Worm (Caenorhabditis elegans): ENCODE data around the gene F56D5.3.

Gene F56D5.3

DNA sequence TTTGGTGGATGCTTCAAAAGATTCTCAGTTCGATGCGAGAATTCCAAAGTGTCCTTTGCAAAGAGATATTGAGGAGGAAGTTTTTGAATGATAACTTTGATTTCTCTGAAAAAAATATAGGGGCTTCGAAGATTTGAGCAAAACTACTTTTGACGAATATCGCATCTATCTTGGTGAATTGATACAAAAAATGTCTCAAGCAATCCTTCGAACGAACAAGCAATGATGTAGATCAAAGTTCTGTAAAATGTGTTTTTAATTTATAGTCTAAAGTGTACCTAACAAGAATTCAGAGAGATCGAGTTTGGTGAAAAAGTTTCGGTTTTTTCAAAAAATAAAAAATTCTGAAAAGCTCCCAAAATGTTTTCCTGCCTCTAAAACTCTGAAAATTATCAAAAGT is at the start of gene F56D5.3:
F56D5.3 (plus strand) TSS at position 301 of the 400 bp plus-strand sequence.
- no peak for TF ChIP-seq pros-1 (tag; optimal IDR thresholded peaks at IDR 0.05)
- no peak for TF ChIP-seq sox-4 (tag; optimal IDR thresholded peaks at IDR 0.05)

DNA sequence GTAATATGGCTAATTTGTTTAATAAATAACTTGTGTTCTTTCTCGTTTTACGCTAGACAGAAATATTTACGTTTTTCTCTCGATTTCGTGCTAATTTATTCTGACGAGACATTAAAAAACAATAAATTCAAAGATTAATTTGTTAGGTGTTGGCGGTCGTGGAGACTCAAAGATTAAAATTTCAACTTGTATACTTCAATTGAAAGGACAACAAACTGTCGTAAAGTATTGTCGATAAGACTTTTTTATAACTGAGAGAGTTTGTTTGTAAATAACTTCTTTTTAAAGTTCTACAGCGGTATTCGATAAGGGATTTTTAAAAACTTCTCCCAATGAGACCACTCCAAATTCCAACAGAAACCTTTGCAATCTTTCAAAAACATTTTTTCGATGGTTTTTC is 43.6 kb upstream of the F56D5.3 start:
- TF ChIP-seq ceh-2 (tag; optimal IDR thresholded peaks at IDR 0.05) (no peak), ztf-16 (tag; optimal IDR thresholded peaks at IDR 0.05) (no peak), fkh-10 (GFP tag; optimal IDR thresholded peaks at IDR 0.05) (no peak), elt-4 (tag; optimal IDR thresholded peaks at IDR 0.05) (no peak), ama-1 (optimal IDR thresholded peaks at IDR 0.05) (no peak), ceh-34 (tag; optimal IDR thresholded peaks at IDR 0.05) (no peak)

DNA sequence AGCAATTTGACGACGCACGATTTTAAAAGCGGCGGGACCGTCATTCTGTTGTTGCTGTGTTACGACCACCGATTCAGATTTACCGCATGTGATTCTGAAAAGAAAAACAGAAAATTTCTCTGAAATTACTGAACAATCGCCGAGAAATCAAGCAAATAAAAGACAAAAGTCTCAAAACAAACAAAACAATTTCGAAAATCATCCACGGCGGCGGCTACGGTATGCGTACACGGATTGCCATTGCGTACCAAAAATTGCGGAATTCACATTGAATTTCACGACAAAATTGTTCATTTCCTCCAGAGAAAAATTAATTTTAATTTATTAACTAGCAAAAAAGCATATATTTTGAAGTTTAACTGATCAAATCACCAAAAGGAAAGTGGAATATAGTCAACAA is 31.0 kb upstream of the F56D5.3 start, which contains the start of gene pezo-1:
pezo-1 (minus strand) TSS at position 101 of the 400 bp plus-strand sequence.
- no peak for TF ChIP-seq hlh-30 (tag; optimal IDR thresholded peaks at IDR 0.05; ENCODE audit: insufficient read depth)
- TF ChIP-seq ceh-9 (tag; optimal IDR thresholded peaks at IDR 0.05), result no peak
- TF ChIP-seq gmeb-2 (tag; optimal IDR thresholded peaks at IDR 0.05), result no peak
- TF ChIP-seq ceh-48 (tag; optimal IDR thresholded peaks at IDR 0.05), result no peak
- no peak for TF ChIP-seq pqm-1 (tag; optimal IDR thresholded peaks at IDR 0.05)
- no peak for TF ChIP-seq T23F11.4 (GFP tag; optimal IDR thresholded peaks at IDR 0.05)
- no peak for TF ChIP-seq sox-2 (GFP tag; IDR thresholded peaks at IDR 0.05)
- TF ChIP-seq fkh-10 (GFP tag; optimal IDR thresholded peaks at IDR 0.05), result no peak
- TF ChIP-seq ceh-30 (tag; optimal IDR thresholded peaks at IDR 0.05), result no peak
- no peak for TF ChIP-seq che-1 (tag; optimal IDR thresholded peaks at IDR 0.05)
- TF ChIP-seq ref-2 (tag; optimal IDR thresholded peaks at IDR 0.05), result no peak
- TF ChIP-seq ahr-1 (tag; optimal IDR thresholded peaks at IDR 0.05), result no peak
- TF ChIP-seq ets-4 (tag; optimal IDR thresholded peaks at IDR 0.05), result no peak
- no peak for TF ChIP-seq zip-5 (tag; optimal IDR thresholded peaks at IDR 0.05)
- no peak for TF ChIP-seq nhr-11 (tag; optimal IDR thresholded peaks at IDR 0.05)
- TF ChIP-seq ceh-6 (GFP tag; optimal IDR thresholded peaks at IDR 0.05), result no peak
- no peak for TF ChIP-seq pax-1 (tag; optimal IDR thresholded peaks at IDR 0.05)
- no peak for TF ChIP-seq hlh-13 (GFP tag; optimal IDR thresholded peaks at IDR 0.05)
- no peak for TF ChIP-seq fax-1 (tag; optimal IDR thresholded peaks at IDR 0.05)
- no peak for TF ChIP-seq pha-2 (tag; optimal IDR thresholded peaks at IDR 0.05)

DNA sequence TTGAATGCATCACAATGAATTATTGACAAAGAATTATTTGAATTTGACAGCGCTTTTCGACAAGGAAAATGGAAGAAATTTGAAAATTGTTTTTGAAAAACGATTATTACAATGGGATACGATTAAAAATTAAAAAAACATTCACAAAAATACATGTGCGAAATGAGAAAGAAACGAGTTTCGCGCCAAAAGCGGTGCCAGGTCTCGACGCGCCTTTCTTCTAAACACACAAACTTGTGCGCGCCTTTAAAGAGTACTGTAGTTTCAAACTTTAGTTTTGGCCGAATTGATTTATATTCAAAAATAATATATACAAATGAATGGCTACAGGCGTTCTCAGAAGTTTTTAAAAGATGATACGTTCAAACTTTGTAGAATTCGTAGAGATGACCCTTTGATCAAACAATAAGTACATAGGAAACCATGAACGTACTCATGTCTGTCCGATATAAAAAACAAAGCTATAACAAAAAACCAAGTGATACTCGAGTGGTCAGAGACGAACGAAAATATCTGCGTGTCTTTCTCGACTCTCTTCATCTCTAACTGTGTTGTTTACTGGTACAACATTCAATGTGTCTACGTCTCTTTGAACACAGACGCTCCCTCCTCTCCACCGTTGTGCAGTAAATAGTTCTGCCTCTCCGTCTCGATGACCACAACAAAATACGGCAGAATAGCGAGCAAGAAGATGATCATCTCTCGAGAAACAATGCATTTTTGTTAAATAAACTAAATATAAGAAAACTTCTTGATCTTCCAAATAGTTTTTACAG is 29.3 kb upstream of the F56D5.3 start:
- TF ChIP-seq pax-1 (tag; optimal IDR thresholded peaks at IDR 0.05) (no peak), elt-2 (tag; optimal IDR thresholded peaks at IDR 0.05) (no peak), unc-55 (GFP tag; optimal IDR thresholded peaks at IDR 0.05) (no peak), gmeb-2 (tag; optimal IDR thresholded peaks at IDR 0.05) (no peak), lim-6 (tag; optimal IDR thresholded peaks at IDR 0.05) (no peak), sox-2 (GFP tag; IDR thresholded peaks at IDR 0.05) (no peak), pat-9 (tag; optimal IDR thresholded peaks at IDR 0.05) (no peak), tbx-7 (tag; optimal IDR thresholded peaks at IDR 0.05) (no peak), ceh-22 (tag; optimal IDR thresholded peaks at IDR 0.05) (no peak), hlh-13 (GFP tag; optimal IDR thresholded peaks at IDR 0.05) (no peak), T23F11.4 (GFP tag; optimal IDR thresholded peaks at IDR 0.05) (no peak), ceh-34 (tag; optimal IDR thresholded peaks at IDR 0.05) (no peak), ztf-16 (tag; optimal IDR thresholded peaks at IDR 0.05) (no peak), pha-4 (tag; optimal IDR thresholded peaks at IDR 0.05) (no peak)

DNA sequence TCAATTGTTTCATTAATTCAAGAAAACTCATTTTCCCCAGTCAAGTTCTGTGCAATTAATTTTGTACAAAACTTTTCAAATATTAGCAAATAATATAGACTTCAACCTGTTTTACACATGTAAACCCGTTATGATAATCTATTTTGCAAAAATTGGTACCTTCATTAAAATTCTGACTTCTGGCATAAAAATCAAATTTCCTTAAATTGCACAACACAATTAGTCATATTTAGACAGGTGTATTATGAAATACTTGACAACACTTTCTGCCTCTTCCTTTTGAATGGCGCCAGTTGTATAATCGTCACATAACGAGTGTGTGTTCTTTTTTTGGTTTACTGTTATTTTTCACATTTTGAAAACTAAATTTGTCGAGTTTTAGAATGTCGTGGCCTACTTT is 26.3 kb upstream of the F56D5.3 start, which contains the start of gene fbxc-58:
fbxc-58 (plus strand) TSS at position 383 of the 400 bp plus-strand sequence.
- TF ChIP-seq tbx-7 (tag; optimal IDR thresholded peaks at IDR 0.05) (no peak), ref-2 (tag; optimal IDR thresholded peaks at IDR 0.05) (no peak), dmd-4 (tag; optimal IDR thresholded peaks at IDR 0.05; ENCODE audit: borderline replicate concordance) (no peak), K02D7.2 (tag; optimal IDR thresholded peaks at IDR 0.05) (no peak), fkh-10 (GFP tag; optimal IDR thresholded peaks at IDR 0.05) (no peak), ceh-48 (tag; optimal IDR thresholded peaks at IDR 0.05) (no peak), lim-6 (tag; optimal IDR thresholded peaks at IDR 0.05) (no peak), ceh-30 (tag; optimal IDR thresholded peaks at IDR 0.05) (no peak), unc-86 (tag; optimal IDR thresholded peaks at IDR 0.05) (no peak), lin-11 (tag; optimal IDR thresholded peaks at IDR 0.05) (no peak), pag-3 (tag; optimal IDR thresholded peaks at IDR 0.05; ENCODE audit: borderline replicate concordance) (no peak), ama-1 (optimal IDR thresholded peaks at IDR 0.05) (no peak), rnt-1 (tag; optimal IDR thresholded peaks at IDR 0.05) (no peak), hlh-30 (tag; optimal IDR thresholded peaks at IDR 0.05; ENCODE audit: insufficient read depth) (no peak), dve-1 (tag; optimal IDR thresholded peaks at IDR 0.05) (no peak), ceh-19 (GFP tag; optimal IDR thresholded peaks at IDR 0.05) (no peak), ceh-31 (tag; optimal IDR thresholded peaks at IDR 0.05) (no peak)

Data from whole organism, late embryonic.